Worm (Caenorhabditis elegans): Measurements from ENCODE around the gene dnj-14.

dnj-14 gene

DNA sequence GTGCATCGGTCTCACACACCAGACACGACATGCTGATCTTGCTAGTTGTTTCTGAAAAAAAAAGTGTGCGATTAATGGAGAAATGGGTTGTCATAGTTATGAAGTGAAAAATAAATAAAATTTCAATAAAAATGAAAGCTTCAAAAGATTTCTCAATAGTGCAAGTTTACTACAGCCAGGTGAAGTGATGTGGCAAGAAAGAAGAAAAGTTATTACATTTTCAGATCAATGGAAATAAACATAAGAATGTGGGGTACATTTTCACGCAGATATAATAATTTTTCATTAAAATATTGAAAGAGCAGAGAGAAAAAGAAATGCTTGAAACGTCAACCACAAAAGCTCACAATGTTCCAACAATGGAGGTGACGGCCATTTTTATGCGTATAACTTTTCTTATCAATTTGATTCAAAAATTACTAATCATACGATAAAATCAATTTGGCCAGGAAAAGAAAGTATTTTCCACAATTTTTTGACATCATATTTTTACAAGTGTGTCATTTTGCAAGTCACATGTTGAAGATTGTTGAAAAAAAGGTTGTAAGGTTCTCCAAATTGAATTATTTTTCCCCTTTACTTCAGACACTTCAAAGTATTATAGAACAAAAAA lies 51.2 kb downstream of the dnj-14 start, which contains the start of gene nhr-45:
Gene nhr-45 (minus strand): TSS at position 51 of the 613 bp plus-strand sequence.
- no peak for TF ChIP-seq F13C5.2 (tag; optimal IDR thresholded peaks at IDR 0.05)
- TF ChIP-seq hnd-1 (tag; optimal IDR thresholded peaks at IDR 0.05), result no peak
- no peak for TF ChIP-seq flt-1 (GFP tag; IDR thresholded peaks at IDR 0.05)
- no peak for TF ChIP-seq hmg-4 (GFP tag; optimal IDR thresholded peaks at IDR 0.05)
- TF ChIP-seq ceh-36 (tag; optimal IDR thresholded peaks at IDR 0.05), result no peak
- TF ChIP-seq sea-1 (GFP tag; conservative IDR thresholded peaks at IDR 0.05), result no peak
- no peak for TF ChIP-seq tra-4 (tag; optimal IDR thresholded peaks at IDR 0.05)
- no peak for TF ChIP-seq ama-1 (optimal IDR thresholded peaks at IDR 0.05)
- TF ChIP-seq hmbx-1 (tag; optimal IDR thresholded peaks at IDR 0.05), result no peak
- TF ChIP-seq aly-1 (tag; optimal IDR thresholded peaks at IDR 0.05), result no peak
